Fruit fly (Drosophila melanogaster) whole organism, prepupa: ENCODE results near the gene CG9040.

ENCODE experiments used
- CG3032 ChIP-seq: fragments of 200-800 bp; optimal IDR thresholded peaks from 2 replicates; lab custom pipeline; 2019; ENCODE audit warnings: missing biosample characterization, mild to moderate bottlenecking, missing genetic modification characterization, moderate library complexity
- CG32006 ChIP-seq: fragments of 200-800 bp; sonication (Bioruptor generic); optimal IDR thresholded peaks from 3 replicates; lab custom pipeline; 2017; ENCODE audit warnings: missing biosample characterization, mild to moderate bottlenecking, missing genetic modification characterization
- CG6163 ChIP-seq: fragments of 200-800 bp; sonication (Bioruptor generic); IDR thresholded peaks from 3 replicates; pipeline ENCODE4 v1.3.6; 2022; ENCODE audit warnings: missing biosample characterization, missing genetic modification characterization
- Hr4 ChIP-seq: fragments of 200-800 bp; sonication (Bioruptor generic); optimal IDR thresholded peaks from 3 replicates; lab custom pipeline; 2016; ENCODE audit warnings: missing biosample characterization, missing genetic modification characterization
- Smox ChIP-seq: fragments of 200-800 bp; sonication (Bioruptor generic); optimal IDR thresholded peaks from 3 replicates; lab custom pipeline; 2016; ENCODE audit warnings: missing biosample characterization, missing genetic modification characterization
- Sox102F ChIP-seq: fragments of 200-800 bp; sonication (Bioruptor generic); optimal IDR thresholded peaks from 2 replicates; lab custom pipeline; 2016; ENCODE audit warnings: missing biosample characterization, mild to moderate bottlenecking, missing genetic modification characterization
- achi ChIP-seq: fragments of 200-800 bp; sonication (Bioruptor generic); optimal IDR thresholded peaks from 3 replicates; lab custom pipeline; 2016; ENCODE audit warnings: missing biosample characterization, missing genetic modification characterization
- ss ChIP-seq, 2 experiments: fragments of 200-800 bp; sonication (Bioruptor generic); optimal IDR thresholded peaks; 2 replicates in 1 of 2; 3 replicates in 1 of 2; lab custom pipeline; 2017 to 2018; ENCODE audit warnings: mild to moderate bottlenecking in 2 of 2, missing biosample characterization in 2 of 2, missing genetic modification characterization in 2 of 2, moderate library complexity in 1 of 2

DNA sequence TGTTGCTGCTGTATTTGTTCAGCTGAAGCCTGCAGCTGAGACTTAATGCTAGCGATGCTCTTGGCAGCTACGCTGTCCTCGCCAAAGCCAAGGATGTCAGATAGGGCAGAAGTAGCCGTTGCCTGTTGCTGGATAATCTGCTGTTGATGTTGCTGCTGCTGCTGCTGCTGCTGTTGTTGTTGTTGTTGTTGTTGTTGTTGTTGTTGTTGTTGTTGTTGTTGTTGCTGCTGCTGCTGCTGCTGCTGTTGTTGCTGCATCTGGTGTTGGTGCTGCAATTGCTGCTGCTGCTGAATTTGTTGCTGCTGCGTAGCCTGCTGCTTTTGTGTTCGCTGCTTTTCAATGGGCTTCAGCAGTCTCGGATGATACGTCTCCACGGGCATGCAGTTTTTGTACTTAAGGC lies 39.9 kb downstream of the CG9040 start:
- no peak for TF ChIP-seq ss (GFP tag; optimal IDR thresholded peaks at IDR 0.05; lab: Kevin White, UChicago)
- TF ChIP-seq Smox (GFP tag; lab: Kevin White, UChicago), result no peak
- no peak for TF ChIP-seq CG3032 (tag; lab: Kevin White, UChicago)
- no peak for TF ChIP-seq Sox102F (GFP tag; lab: Kevin White, UChicago)
- no peak for TF ChIP-seq achi (GFP tag; lab: Kevin White, UChicago)
- TF ChIP-seq CG32006 (GFP tag; lab: Kevin White, UChicago), result no peak
- TF ChIP-seq Hr4 (GFP tag; lab: Kevin White, UChicago), result no peak
- no peak for TF ChIP-seq CG6163 (GFP tag; lab: Robert Waterston, UW)
